Worm (Caenorhabditis elegans) whole organism, young adult: ENCODE data around the gene M03C11.6.
A peak's percentile ranks its signal among the peaks of the same experiment; 100 is the strongest.
"Not testable (repeated sequence)": the region's sequence is repeated elsewhere in the genome, so short reads cannot be mapped to it uniquely, and the experiment has no call there.

ENCODE experiments used
- C06A6.2 ChIP-seq: fragments of 200-800 bp; sonication (Bioruptor generic); conservative IDR thresholded peaks from 2 replicates; pipeline ENCODE4 v1.3.6; 2022; ENCODE audit warnings: missing genetic modification characterization, missing compliant biosample characterization
- F33H1.4 ChIP-seq: fragments of 200-800 bp; sonication (Bioruptor generic); IDR thresholded peaks from 2 replicates; pipeline ENCODE4 v1.3.6; 2022; ENCODE audit warnings: missing genetic modification reagents, missing genetic modification characterization, missing compliant biosample characterization
- K11D2.4 ChIP-seq: fragments of 200-800 bp; sonication (Bioruptor generic); IDR thresholded peaks from 2 replicates; pipeline ENCODE4 v1.3.6; 2022; ENCODE audit warnings: missing genetic modification reagents, missing genetic modification characterization, missing compliant biosample characterization
- K12H6.12 ChIP-seq: fragments of 200-800 bp; sonication (Bioruptor generic); optimal IDR thresholded peaks from 2 replicates; lab custom pipeline; 2018; ENCODE audit warnings: mild to moderate bottlenecking, missing genetic modification characterization, missing compliant biosample characterization
- T26A5.8 ChIP-seq: sonication (generic microtip); optimal IDR thresholded peaks from 2 replicates; lab custom pipeline; 2016; ENCODE audit warnings: missing genetic modification characterization, missing compliant biosample characterization
- Y53F4B.3 ChIP-seq: fragments of 200-800 bp; sonication (Bioruptor generic); IDR thresholded peaks from 2 replicates; pipeline ENCODE4 v1.3.6; 2022; ENCODE audit warnings: missing genetic modification reagents, missing genetic modification characterization, missing compliant biosample characterization
- Y53G8AR.9 ChIP-seq: fragments of 200-800 bp; sonication (Bioruptor generic); conservative IDR thresholded peaks from 2 replicates; pipeline ENCODE4 v1.3.6; 2022; ENCODE audit warnings: missing genetic modification reagents, missing genetic modification characterization, missing compliant biosample characterization
- Y67H2A.10 ChIP-seq: fragments of 200-800 bp; sonication (Bioruptor generic); conservative IDR thresholded peaks from 2 replicates; pipeline ENCODE4 v1.3.6; 2022; ENCODE audit warnings: missing genetic modification reagents, missing genetic modification characterization, missing compliant biosample characterization
- Y79H2A.3 ChIP-seq: fragments of 200-800 bp; sonication (Bioruptor generic); conservative IDR thresholded peaks from 2 replicates; pipeline ENCODE4 v1.3.6; 2022; ENCODE audit warnings: missing genetic modification reagents, missing genetic modification characterization, missing compliant biosample characterization
- Y95B8A.8 ChIP-seq: fragments of 200-800 bp; sonication (Bioruptor generic); IDR thresholded peaks from 2 replicates; pipeline ENCODE4 v1.3.6; 2022; ENCODE audit warnings: missing genetic modification reagents, missing genetic modification characterization, missing compliant biosample characterization
- ZK185.1 ChIP-seq: sonication (generic microtip); optimal IDR thresholded peaks from 2 replicates; lab custom pipeline; 2016; ENCODE audit warnings: mild to moderate bottlenecking, missing genetic modification characterization, missing compliant biosample characterization; ENCODE audit not compliant: poor library complexity, severe bottlenecking
- attf-3 ChIP-seq: fragments of 200-800 bp; sonication (Bioruptor generic); conservative IDR thresholded peaks from 2 replicates; pipeline ENCODE4 v1.3.6; 2022; ENCODE audit warnings: missing genetic modification reagents, missing genetic modification characterization, missing compliant biosample characterization
- bed-2 ChIP-seq: fragments of 200-800 bp; sonication (Bioruptor generic); IDR thresholded peaks from 2 replicates; pipeline ENCODE4 v1.3.6; 2022; ENCODE audit warnings: missing genetic modification reagents, missing genetic modification characterization, missing compliant biosample characterization
- cebp-1 ChIP-seq, 2 experiments: fragments of 200-800 bp in 1 of 2; sonication (Bioruptor generic) in 1 of 2; sonication (generic microtip) in 1 of 2; IDR thresholded peaks in 1 of 2; optimal IDR thresholded peaks in 1 of 2; 2 replicates each; pipeline versions ENCODE4 v1.3.6 to Lab custom; 2017 to 2022; ENCODE audit warnings: missing compliant biosample characterization in 2 of 2, missing genetic modification characterization in 2 of 2, mild to moderate bottlenecking in 1 of 2, missing genetic modification reagents in 1 of 2, moderate library complexity in 1 of 2
- ceh-100 ChIP-seq: fragments of 200-800 bp; sonication (Bioruptor generic); IDR thresholded peaks from 2 replicates; pipeline ENCODE4 v1.3.6; 2022; ENCODE audit warnings: missing genetic modification reagents, missing genetic modification characterization, missing compliant biosample characterization
- ceh-27 ChIP-seq: fragments of 200-800 bp; sonication (Bioruptor generic); optimal IDR thresholded peaks from 2 replicates; lab custom pipeline; 2018; ENCODE audit warnings: mild to moderate bottlenecking, missing genetic modification characterization, moderate library complexity, missing compliant biosample characterization
- ceh-40 ChIP-seq: fragments of 200-800 bp; sonication (Bioruptor generic); IDR thresholded peaks from 2 replicates; pipeline ENCODE4 v1.3.6; 2022; ENCODE audit warnings: missing genetic modification characterization, missing compliant biosample characterization
- ceh-91 ChIP-seq: fragments of 200-800 bp; sonication (Bioruptor generic); IDR thresholded peaks from 2 replicates; pipeline ENCODE4 v1.3.6; 2022; ENCODE audit warnings: missing genetic modification reagents, missing genetic modification characterization, missing compliant biosample characterization
- dox-1 ChIP-seq: fragments of 200-800 bp; sonication (Bioruptor generic); IDR thresholded peaks from 2 replicates; pipeline ENCODE4 v1.3.6; 2022; ENCODE audit warnings: missing genetic modification reagents, missing genetic modification characterization, missing compliant biosample characterization
- egl-44 ChIP-seq: fragments of 200-800 bp; sonication (Bioruptor generic); IDR thresholded peaks from 2 replicates; pipeline ENCODE4 v1.3.6; 2022; ENCODE audit warnings: missing genetic modification reagents, missing genetic modification characterization, missing compliant biosample characterization
- ekl-4 ChIP-seq: fragments of 200-800 bp; sonication (Bioruptor generic); IDR thresholded peaks from 2 replicates; pipeline ENCODE4 v1.3.6; 2022; ENCODE audit warnings: missing genetic modification reagents, missing genetic modification characterization, missing compliant biosample characterization
- let-526 ChIP-seq: fragments of 200-800 bp; sonication (Bioruptor generic); IDR thresholded peaks from 2 replicates; pipeline ENCODE4 v1.3.6; 2022; ENCODE audit warnings: missing genetic modification reagents, missing genetic modification characterization, missing compliant biosample characterization
- lin-35 ChIP-seq, 3 experiments: fragments of 150-350 bp in 2 of 3; sonication (generic microtip) in 1 of 3; optimal IDR thresholded peaks; 2 replicates each; lab custom pipeline; 2014 to 2018; ENCODE audit warnings: missing biosample characterization in 3 of 3, missing genetic modification characterization in 3 of 3, missing genetic modification reagents in 3 of 3
- lin-54 ChIP-seq: fragments of 200-800 bp; sonication (Bioruptor generic); optimal IDR thresholded peaks from 2 replicates; lab custom pipeline; 2018; ENCODE audit warnings: mild to moderate bottlenecking, missing genetic modification characterization, missing compliant biosample characterization
- lir-1 ChIP-seq: fragments of 200-800 bp; sonication (Bioruptor generic); conservative IDR thresholded peaks from 2 replicates; pipeline ENCODE4 v1.3.6; 2022; ENCODE audit warnings: missing genetic modification reagents, missing genetic modification characterization, missing compliant biosample characterization
- lsl-1 ChIP-seq: fragments of 200-800 bp; sonication (Bioruptor generic); optimal IDR thresholded peaks from 2 replicates; lab custom pipeline; 2018; ENCODE audit warnings: mild to moderate bottlenecking, missing genetic modification characterization, moderate library complexity, missing compliant biosample characterization
- madf-10 ChIP-seq: sonication (generic microtip); optimal IDR thresholded peaks from 2 replicates; lab custom pipeline; 2016; ENCODE audit warnings: mild to moderate bottlenecking, missing genetic modification characterization, missing compliant biosample characterization
- madf-6 ChIP-seq: fragments of 200-800 bp; sonication (Bioruptor generic); IDR thresholded peaks from 2 replicates; pipeline ENCODE4 v1.3.6; 2022; ENCODE audit warnings: missing genetic modification reagents, missing genetic modification characterization, missing compliant biosample characterization
- madf-8 ChIP-seq: fragments of 200-800 bp; sonication (Bioruptor generic); conservative IDR thresholded peaks from 2 replicates; pipeline ENCODE4 v1.3.6; 2022; ENCODE audit warnings: missing genetic modification reagents, missing genetic modification characterization, missing compliant biosample characterization
- nfyb-1 ChIP-seq: fragments of 200-800 bp; sonication (Bioruptor generic); IDR thresholded peaks from 2 replicates; pipeline ENCODE4 v1.3.6; 2022; ENCODE audit warnings: missing genetic modification reagents, missing genetic modification characterization, missing compliant biosample characterization
- rcor-1 ChIP-seq: fragments of 200-800 bp; sonication (Bioruptor generic); IDR thresholded peaks from 2 replicates; pipeline ENCODE4 v1.3.6; 2022; ENCODE audit warnings: missing genetic modification reagents, missing genetic modification characterization, missing compliant biosample characterization
- snpc-1.3 ChIP-seq: sonication (generic microtip); optimal IDR thresholded peaks from 2 replicates; lab custom pipeline; 2017; ENCODE audit warnings: missing genetic modification characterization, mild to moderate bottlenecking, missing compliant biosample characterization, antibody characterized with exemption, moderate library complexity, missing genotype, missing genetic modification reagents; ENCODE audit not compliant: insufficient read depth
- snpc-4 ChIP-seq, 5 experiments: fragments of 150-350 bp in 1 of 5; sonication (generic microtip) in 4 of 5; optimal IDR thresholded peaks; 2 replicates each; lab custom pipeline; 2014 to 2018; ENCODE audit warnings: missing genetic modification characterization in 5 of 5, missing biosample characterization in 3 of 5, antibody characterized with exemption in 2 of 5, mild to moderate bottlenecking in 2 of 5, missing compliant biosample characterization in 2 of 5, missing genotype in 2 of 5, moderate library complexity in 2 of 5, missing genetic modification reagents in 1 of 5
- tbp1 ChIP-seq: fragments of 200-800 bp; sonication (Bioruptor generic); optimal IDR thresholded peaks from 2 replicates; lab custom pipeline; 2018; ENCODE audit warnings: mild to moderate bottlenecking, missing genetic modification characterization, missing compliant biosample characterization
- tlf-1 ChIP-seq: fragments of 200-800 bp; sonication (Bioruptor generic); optimal IDR thresholded peaks from 2 replicates; lab custom pipeline; 2018; ENCODE audit warnings: mild to moderate bottlenecking, missing genetic modification characterization, missing compliant biosample characterization
- unc-130 ChIP-seq: sonication (generic microtip); optimal IDR thresholded peaks from 2 replicates; lab custom pipeline; 2016; ENCODE audit warnings: missing genetic modification reagents, missing genetic modification characterization, missing compliant biosample characterization
- xnd-1 ChIP-seq: sonication (generic microtip); optimal IDR thresholded peaks from 2 replicates; lab custom pipeline; 2016; ENCODE audit warnings: missing genotype, missing genetic modification reagents, missing genetic modification characterization, missing compliant biosample characterization
- zfh-2 ChIP-seq: fragments of 200-800 bp; sonication (Bioruptor generic); conservative IDR thresholded peaks from 2 replicates; pipeline ENCODE4 v1.3.6; 2022; ENCODE audit warnings: missing genetic modification reagents, missing genetic modification characterization, missing compliant biosample characterization
- ztf-25 ChIP-seq: fragments of 200-800 bp; sonication (Bioruptor generic); IDR thresholded peaks from 2 replicates; pipeline ENCODE4 v1.3.6; 2022; ENCODE audit warnings: missing genetic modification reagents, missing genetic modification characterization, missing compliant biosample characterization
- ztf-28 ChIP-seq: fragments of 200-800 bp; sonication (Bioruptor generic); IDR thresholded peaks from 2 replicates; pipeline ENCODE4 v1.3.6; 2022; ENCODE audit warnings: missing genetic modification reagents, missing genetic modification characterization, missing compliant biosample characterization

M03C11.6 gene

ce11 chrIII:10438780-10439179 is 15.0 kb upstream of the M03C11.6 start, which contains the start of gene H04D03.6:
H04D03.6 (minus strand) TSS chrIII:10438880.
- not testable (repeated sequence) for TF ChIP-seq T26A5.8 (tag; lab: Kevin White, UChicago); rcor-1 (GFP tag; lab: Robert Waterston, UW); ZK185.1 (tag; lab: Kevin White, UChicago)

- TF ChIP-seq ceh-100 (GFP tag; lab: Robert Waterston, UW) (peak; percentile 95), snpc-1.3 (tag; lab: Kevin White, UChicago) (peak; percentile 14), egl-44 (GFP tag; lab: Robert Waterston, UW) (0 out of 2 replicates have a peak, but pooled peaks have one; percentile 18), Y79H2A.3 (GFP tag; lab: Robert Waterston, UW) (0 out of 2 replicates have a peak, but pooled peaks have one; percentile 7), xnd-1 (tag; lab: Kevin White, UChicago) (peak; percentile 22), Y53G8AR.9 (GFP tag; lab: Robert Waterston, UW) (peak; percentile 51; the same call in 1 of the 2 replicates), cebp-1 (GFP tag; IDR thresholded peaks at IDR 0.05; lab: Robert Waterston, UW) (peak; percentile 59), cebp-1 (tag; optimal IDR thresholded peaks at IDR 0.05; lab: Kevin White, UChicago) (peak; percentile 57), ekl-4 (GFP tag; lab: Robert Waterston, UW) (peak; percentile 76), ceh-40 (GFP tag; lab: Robert Waterston, UW) (peak; percentile 47; the same call in 1 of the 2 replicates), snpc-4 (tag; optimal IDR thresholded peaks at IDR 0.05; lab: Kevin White, UChicago) (peak in 2 of 4 experiments; percentile 33 to 42), Y67H2A.10 (GFP tag; lab: Robert Waterston, UW) (peak; percentile 28; the same call in 1 of the 2 replicates), zfh-2 (GFP tag; lab: Robert Waterston, UW) (peak; percentile 48; the same call in 1 of the 2 replicates), ztf-25 (0 out of 2 replicates have a peak, but pooled peaks have one; percentile 37), nfyb-1 (GFP tag; lab: Robert Waterston, UW) (peak; percentile 61; the same call in 1 of the 2 replicates), K11D2.4 (GFP tag; lab: Robert Waterston, UW) (peak; percentile 58; the same call in 1 of the 2 replicates), unc-130 (GFP tag; lab: Kevin White, UChicago) (peak; percentile 27), K12H6.12 (tag; lab: Kevin White, UChicago) (peak; percentile 53), C06A6.2 (GFP tag; lab: Robert Waterston, UW) (0 out of 2 replicates have a peak, but pooled peaks have one; percentile 27), F33H1.4 (peak; percentile 71), tlf-1 (GFP tag; lab: Kevin White, UChicago) (peak; percentile 5), ceh-91 (GFP tag; lab: Robert Waterston, UW) (peak; percentile 61), madf-8 (GFP tag; lab: Robert Waterston, UW) (0 out of 2 replicates have a peak, but pooled peaks have one; percentile 34), Y95B8A.8 (GFP tag; lab: Robert Waterston, UW) (peak; percentile 62; the same call in 1 of the 2 replicates), madf-10 (peak; percentile 41), rcor-1 (GFP tag; lab: Robert Waterston, UW) (peak; percentile 84), dox-1 (GFP tag; lab: Robert Waterston, UW) (peak; percentile 88), ztf-28 (GFP tag; lab: Robert Waterston, UW) (peak; percentile 79; the same call in 1 of the 2 replicates), lir-1 (GFP tag; lab: Robert Waterston, UW) (0 out of 2 replicates have a peak, but pooled peaks have one; percentile 24), lsl-1 (GFP tag; lab: Kevin White, UChicago) (peak; percentile 58), bed-2 (GFP tag; lab: Robert Waterston, UW) (peak; percentile 51; the same call in 1 of the 2 replicates), lin-54 (GFP tag; lab: Kevin White, UChicago) (peak; percentile 87), tbp1 (peak; percentile 28), lin-35 (GFP tag; optimal IDR thresholded peaks at IDR 0.05; lab: Kevin White, UChicago) (peak in 1 of 3 experiments; percentile 64), Y53F4B.3 (GFP tag; lab: Robert Waterston, UW) (peak; percentile 12; the same call in 1 of the 2 replicates), ceh-27 (GFP tag; lab: Kevin White, UChicago) (peak; percentile 32), madf-6 (GFP tag; lab: Robert Waterston, UW) (peak; percentile 73), let-526 (0 out of 2 replicates have a peak, but pooled peaks have one; percentile 10), attf-3 (GFP tag; lab: Robert Waterston, UW) (peak; percentile 63; the same call in 1 of the 2 replicates)
- not testable (repeated sequence) for TF ChIP-seq snpc-4 (GFP tag; optimal IDR thresholded peaks at IDR 0.05; lab: Kevin White, UChicago)
Observed at ce11 chrIII:10435938-10436842, 12.4 kb upstream of the M03C11.6 start, which contains the start of the genes smrd-1 and enu-3.1. smrd-1 (minus strand) TSS chrIII:10435988. enu-3.1 (plus strand) TSS chrIII:10436276.
